Fruit fly (Drosophila melanogaster) whole organism, embryonic: Measurements from ENCODE around the gene Cpr64Ad.

Experiments used
- Adf1 ChIP-seq: fragments of 200-800 bp; sonication (Bioruptor generic); IDR thresholded peaks from 2 replicates; pipeline ENCODE4 v1.3.6; 2022; ENCODE audit warnings: missing biosample characterization, missing genetic modification characterization
- Aef1 ChIP-seq: fragments of 200-800 bp; sonication (Bioruptor generic); IDR thresholded peaks from 3 replicates; pipeline ENCODE4 v1.3.6; 2022; ENCODE audit warnings: missing biosample characterization, missing genetic modification characterization
- CG10543 ChIP-seq: fragments of 200-800 bp; sonication (Bioruptor generic); optimal IDR thresholded peaks from 3 replicates; lab custom pipeline; 2017; ENCODE audit warnings: missing biosample characterization, mild to moderate bottlenecking, missing genetic modification characterization, moderate library complexity
- CG12391 ChIP-seq: fragments of 200-800 bp; sonication (Bioruptor generic); optimal IDR thresholded peaks from 3 replicates; lab custom pipeline; 2018; ENCODE audit warnings: missing biosample characterization, mild to moderate bottlenecking, missing genetic modification characterization, moderate library complexity
- CG13424 ChIP-seq: fragments of 200-800 bp; sonication (Bioruptor generic); optimal IDR thresholded peaks from 2 replicates; lab custom pipeline; 2019; ENCODE audit warnings: missing biosample characterization, mild to moderate bottlenecking, missing genetic modification characterization, moderate library complexity
- CG1647 ChIP-seq: fragments of 200-800 bp; sonication (Bioruptor generic); optimal IDR thresholded peaks from 3 replicates; lab custom pipeline; 2016; ENCODE audit warnings: missing biosample characterization, missing genetic modification characterization
- CG2678 ChIP-seq: fragments of 200-800 bp; sonication (Bioruptor generic); optimal IDR thresholded peaks from 3 replicates; lab custom pipeline; 2019; ENCODE audit warnings: missing biosample characterization, mild to moderate bottlenecking, missing genetic modification characterization, moderate library complexity
- CG7963 ChIP-seq: fragments of 200-800 bp; sonication (Bioruptor generic); IDR thresholded peaks from 3 replicates; pipeline ENCODE4 v1.3.6; 2022; ENCODE audit warnings: missing biosample characterization, missing genetic modification characterization; ENCODE audit not compliant: partially characterized antibody
- CG8290 ChIP-seq, 3 experiments: fragments of 200-800 bp; sonication (Bioruptor generic); optimal IDR thresholded peaks; 2 replicates each; lab custom pipeline; 2016 to 2019; ENCODE audit warnings: missing biosample characterization in 3 of 3, missing genetic modification characterization in 3 of 3, mild to moderate bottlenecking in 2 of 3, moderate library complexity in 1 of 3
- CG8388 ChIP-seq: fragments of 200-800 bp; sonication (Bioruptor generic); optimal IDR thresholded peaks from 2 replicates; lab custom pipeline; 2019; ENCODE audit warnings: missing biosample characterization, mild to moderate bottlenecking, missing genetic modification characterization, moderate library complexity
- CG8478 ChIP-seq: fragments of >200 bp; optimal IDR thresholded peaks from 2 replicates; lab custom pipeline; 2018
- CG8924 ChIP-seq: fragments of 200-800 bp; optimal IDR thresholded peaks from 3 replicates; lab custom pipeline; 2019; ENCODE audit warnings: missing biosample characterization, mild to moderate bottlenecking, missing genetic modification characterization, moderate library complexity
- CHES-1-like ChIP-seq: fragments of 200-800 bp; sonication (Bioruptor generic); optimal IDR thresholded peaks from 2 replicates; lab custom pipeline; 2016; ENCODE audit warnings: missing biosample characterization, missing genetic modification characterization
- D ChIP-seq, 2 experiments: fragments of 200-800 bp in 1 of 2; fragments of >200 bp in 1 of 2; sonication (Bioruptor generic) in 1 of 2; optimal IDR thresholded peaks; 2 replicates in 1 of 2; 3 replicates in 1 of 2; lab custom pipeline; 2017; ENCODE audit warnings: mild to moderate bottlenecking in 1 of 2, missing biosample characterization in 1 of 2, missing genetic modification characterization in 1 of 2, missing genetic modification reagents in 1 of 2
- Dfd ChIP-seq, 2 experiments: fragments of >200 bp; optimal IDR thresholded peaks; 2 replicates each; lab custom pipeline; 2017; ENCODE audit warnings: missing biosample characterization in 2 of 2, missing genetic modification characterization in 2 of 2
- HLHmδ ChIP-seq: fragments of 200-800 bp; sonication (Bioruptor generic); optimal IDR thresholded peaks from 2 replicates; lab custom pipeline; 2018; ENCODE audit warnings: missing biosample characterization, mild to moderate bottlenecking, missing genetic modification characterization, moderate library complexity
- Med ChIP-seq: fragments of 200-800 bp; sonication (Bioruptor generic); peaks from one replicate; lab custom pipeline; 2016; ENCODE audit warnings: missing biosample characterization, missing genetic modification characterization, mild to moderate bottlenecking, inconsistent platforms, moderate library complexity
- Nf-YB ChIP-seq: fragments of 200-800 bp; sonication (Bioruptor generic); optimal IDR thresholded peaks from 3 replicates; lab custom pipeline; 2019; ENCODE audit warnings: missing biosample characterization, mild to moderate bottlenecking, missing genetic modification characterization, moderate library complexity
- Nf-YC ChIP-seq: fragments of 200-800 bp; optimal IDR thresholded peaks from 3 replicates; lab custom pipeline; 2019; ENCODE audit warnings: missing biosample characterization, mild to moderate bottlenecking, missing genetic modification characterization, moderate library complexity
- Trl ChIP-seq, 3 experiments: fragments of >200 bp in 2 of 3; fragments of 200-800 bp in 1 of 3; sonication (Bioruptor generic) in 1 of 3; optimal IDR thresholded peaks; 2 replicates in 1 of 3; 3 replicates in 2 of 3; lab custom pipeline; 2016 to 2017; ENCODE audit warnings: missing biosample characterization in 1 of 3, missing genetic modification characterization in 1 of 3
- abd-A ChIP-seq: fragments of 200-800 bp; sonication (Bioruptor generic); optimal IDR thresholded peaks from 3 replicates; lab custom pipeline; 2019; ENCODE audit warnings: missing biosample characterization, mild to moderate bottlenecking, missing genetic modification characterization, moderate library complexity
- cg ChIP-seq: fragments of 200-800 bp; sonication (Bioruptor generic); optimal IDR thresholded peaks from 3 replicates; lab custom pipeline; 2019; ENCODE audit warnings: missing biosample characterization, mild to moderate bottlenecking, missing genetic modification characterization, moderate library complexity
- chinmo ChIP-seq: fragments of 200-800 bp; sonication (Bioruptor generic); IDR thresholded peaks from 4 replicates; pipeline ENCODE4 v1.3.6; 2022; ENCODE audit warnings: missing biosample characterization, missing genetic modification characterization; ENCODE audit not compliant: partially characterized antibody
- crol ChIP-seq: fragments of 200-800 bp; sonication (Bioruptor generic); IDR thresholded peaks from 2 replicates; pipeline ENCODE4 v1.3.6; 2022; ENCODE audit warnings: missing biosample characterization, missing genetic modification characterization
- fd64A ChIP-seq: fragments of 200-800 bp; sonication (Bioruptor generic); optimal IDR thresholded peaks from 3 replicates; lab custom pipeline; 2018; ENCODE audit warnings: missing biosample characterization, mild to moderate bottlenecking, missing genetic modification characterization
- gro ChIP-seq: fragments of 200-800 bp; sonication (Bioruptor generic); optimal IDR thresholded peaks from 2 replicates; lab custom pipeline; 2016; ENCODE audit warnings: missing biosample characterization, missing genetic modification characterization
- kni ChIP-seq: fragments of 200-800 bp; sonication (Bioruptor generic); optimal IDR thresholded peaks from 3 replicates; lab custom pipeline; 2017; ENCODE audit warnings: mild to moderate bottlenecking, missing biosample characterization, missing genetic modification reagents, missing genetic modification characterization
- lab ChIP-seq: fragments of 200-800 bp; sonication (Bioruptor generic); optimal IDR thresholded peaks from 3 replicates; lab custom pipeline; 2017; ENCODE audit warnings: missing biosample characterization, missing genetic modification characterization, mild to moderate bottlenecking, moderate library complexity, missing genetic modification reagents
- nom ChIP-seq: fragments of 200-800 bp; sonication (Bioruptor generic); optimal IDR thresholded peaks from 2 replicates; lab custom pipeline; 2017; ENCODE audit warnings: missing biosample characterization, missing genetic modification characterization, mild to moderate bottlenecking, moderate library complexity, missing genetic modification reagents
- onecut ChIP-seq: fragments of 200-800 bp; sonication (Bioruptor generic); IDR thresholded peaks from 2 replicates; pipeline ENCODE4 v1.3.6; 2022; ENCODE audit warnings: missing biosample characterization, missing genetic modification characterization
- tna ChIP-seq: fragments of 200-800 bp; sonication (Bioruptor generic); IDR thresholded peaks from 2 replicates; pipeline ENCODE4 v1.3.6; 2022; ENCODE audit warnings: missing biosample characterization, missing genetic modification characterization; ENCODE audit not compliant: partially characterized antibody
- trem ChIP-seq: fragments of 200-800 bp; optimal IDR thresholded peaks from 3 replicates; lab custom pipeline; 2019; ENCODE audit warnings: missing biosample characterization, mild to moderate bottlenecking, missing genetic modification characterization, moderate library complexity
- vvl ChIP-seq: fragments of 200-800 bp; sonication (Bioruptor generic); IDR thresholded peaks from 2 replicates; pipeline ENCODE4 v1.3.6; 2022; ENCODE audit warnings: missing biosample characterization, missing genetic modification characterization
- z ChIP-seq: fragments of 200-800 bp; sonication (Bioruptor generic); IDR thresholded peaks from 3 replicates; pipeline ENCODE4 v1.3.6; 2022; ENCODE audit warnings: missing biosample characterization, missing genetic modification characterization

The Cpr64Ad gene

DNA sequence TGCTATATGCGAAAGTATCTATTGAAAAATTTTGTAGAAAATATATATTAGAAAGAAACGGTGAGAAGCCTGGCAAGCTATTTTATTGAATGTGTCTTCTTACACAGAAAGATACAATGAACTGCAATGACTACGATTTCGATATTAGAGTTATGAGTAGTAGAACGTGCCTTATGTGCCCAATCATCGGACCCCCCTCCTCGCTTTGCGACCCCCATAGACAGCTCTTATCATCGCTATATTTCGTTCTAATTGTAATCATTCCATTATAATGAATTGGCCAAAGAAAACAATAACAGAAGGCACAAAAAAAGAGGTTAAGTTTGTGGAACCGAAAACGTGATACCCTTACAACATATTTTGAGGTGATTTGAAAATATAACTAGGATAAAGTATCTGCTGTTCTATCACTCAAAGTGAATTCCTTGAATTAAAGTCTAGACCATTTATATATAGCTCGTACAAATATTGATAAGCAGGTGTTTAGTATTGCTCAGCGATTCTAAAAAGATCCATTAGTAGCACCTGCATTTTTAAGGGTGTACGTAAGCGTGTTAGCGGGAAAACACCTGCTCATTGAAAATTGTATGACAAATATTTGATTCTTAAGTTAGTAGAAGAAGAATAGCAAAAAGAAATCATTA is 17.7 kb downstream of the Cpr64Ad start (continued):
- TF ChIP-seq CG13424 (tag; lab: Kevin White, UChicago), result peak; percentile 24
- TF ChIP-seq CG8924 (tag; lab: Kevin White, UChicago), result peak; percentile 19

dm6 chr3L:4233603-4234277 is 18.6 kb downstream of the Cpr64Ad start:
- TF ChIP-seq abd-A (tag; lab: Kevin White, UChicago) (peak; percentile 28), Med (peak; percentile 54), onecut (GFP tag; lab: Robert Waterston, UW) (peak; percentile 65), CG7963 (0 out of 3 replicates have a peak, but pooled peaks have one; percentile 18), chinmo (peak; percentile 83; the same call in 1 of the 4 replicates), CG8478 (lab: Kevin White, UChicago) (peak; percentile 92), crol (GFP tag; lab: Robert Waterston, UW) (peak; percentile 30; the same call in 1 of the 2 replicates), cg (GFP tag; lab: Kevin White, UChicago) (peak; percentile 94), D (optimal IDR thresholded peaks at IDR 0.05; lab: Kevin White, UChicago) (peak; percentile 43), D (GFP tag; optimal IDR thresholded peaks at IDR 0.05; lab: Kevin White, UChicago) (no peak), z (GFP tag; lab: Robert Waterston, UW) (peak; percentile 89), CG12391 (tag; lab: Kevin White, UChicago) (no peak), Aef1 (GFP tag; lab: Robert Waterston, UW) (no peak), CG8388 (GFP tag; lab: Kevin White, UChicago) (no peak), fd64A (GFP tag; lab: Kevin White, UChicago) (no peak), trem (tag; lab: Kevin White, UChicago) (no peak), Dfd (GFP tag; optimal IDR thresholded peaks at IDR 0.05; lab: Kevin White, UChicago) (no peak), vvl (peak; percentile 57), Adf1 (GFP tag; lab: Robert Waterston, UW) (peak; percentile 58), gro (GFP tag; lab: Kevin White, UChicago) (no peak), nom (GFP tag; lab: Kevin White, UChicago) (no peak), Nf-YC (tag; lab: Kevin White, UChicago) (peak; percentile 45), CG10543 (GFP tag; lab: Kevin White, UChicago) (peak; percentile 8), tna (GFP tag; lab: Robert Waterston, UW) (peak; percentile 30; the same call in 1 of the 2 replicates), lab (GFP tag; lab: Kevin White, UChicago) (no peak), Nf-YB (peak; percentile 61), kni (GFP tag; lab: Kevin White, UChicago) (peak; percentile 19), CG8290 (GFP tag; optimal IDR thresholded peaks at IDR 0.05; lab: Kevin White, UChicago) (no peak), CG8290 (tag; optimal IDR thresholded peaks at IDR 0.05; lab: Kevin White, UChicago) (peak in 1 of 2 experiments; percentile 10), Trl (optimal IDR thresholded peaks at IDR 0.05; lab: Kevin White, UChicago) (peak; percentile 54 to 69), Trl (GFP tag; optimal IDR thresholded peaks at IDR 0.05; lab: Kevin White, UChicago) (no peak), CHES-1-like (GFP tag; lab: Kevin White, UChicago) (no peak), HLHmδ (peak; percentile 36), CG1647 (GFP tag; lab: Kevin White, UChicago) (no peak), CG2678 (tag; lab: Kevin White, UChicago) (no peak)
